Fruit fly (Drosophila melanogaster) whole organism, prepupa: ENCODE data around the gene Zwilch.

ENCODE experiments used
- CG11294 ChIP-seq: fragments of 200-800 bp; sonication (Bioruptor generic); IDR thresholded peaks from 2 replicates; pipeline ENCODE4 v1.3.6; 2022; ENCODE audit warnings: missing biosample characterization, missing genetic modification characterization
- CG11902 ChIP-seq: fragments of 200-800 bp; sonication (Bioruptor generic); optimal IDR thresholded peaks from 3 replicates; lab custom pipeline; 2016; ENCODE audit warnings: missing biosample characterization, missing genetic modification characterization
- CG15336 ChIP-seq: fragments of 200-800 bp; sonication (Bioruptor generic); IDR thresholded peaks from 2 replicates; pipeline ENCODE4 v1.3.6; 2022; ENCODE audit warnings: missing biosample characterization, missing genetic modification characterization
- CG3032 ChIP-seq: fragments of 200-800 bp; optimal IDR thresholded peaks from 2 replicates; lab custom pipeline; 2019; ENCODE audit warnings: missing biosample characterization, mild to moderate bottlenecking, missing genetic modification characterization, moderate library complexity
- CG32006 ChIP-seq: fragments of 200-800 bp; sonication (Bioruptor generic); optimal IDR thresholded peaks from 3 replicates; lab custom pipeline; 2017; ENCODE audit warnings: missing biosample characterization, mild to moderate bottlenecking, missing genetic modification characterization
- CG3919 ChIP-seq: fragments of 200-800 bp; sonication (Bioruptor generic); optimal IDR thresholded peaks from 3 replicates; lab custom pipeline; 2016; ENCODE audit warnings: missing biosample characterization, missing genetic modification characterization
- CG6163 ChIP-seq: fragments of 200-800 bp; sonication (Bioruptor generic); IDR thresholded peaks from 3 replicates; pipeline ENCODE4 v1.3.6; 2022; ENCODE audit warnings: missing biosample characterization, missing genetic modification characterization
- CG6276 ChIP-seq: fragments of 200-800 bp; sonication (Bioruptor generic); optimal IDR thresholded peaks from 2 replicates; lab custom pipeline; 2017; ENCODE audit warnings: missing biosample characterization, mild to moderate bottlenecking, missing genetic modification characterization
- CG6792 ChIP-seq: fragments of 200-800 bp; sonication (Bioruptor generic); optimal IDR thresholded peaks from 3 replicates; lab custom pipeline; 2016; ENCODE audit warnings: missing biosample characterization, missing genetic modification characterization
- CG7368 ChIP-seq: fragments of 200-800 bp; sonication (Bioruptor generic); optimal IDR thresholded peaks from 3 replicates; lab custom pipeline; 2016; ENCODE audit warnings: missing biosample characterization, missing genetic modification characterization
- CG8119 ChIP-seq: fragments of 200-800 bp; sonication (Bioruptor generic); IDR thresholded peaks from 3 replicates; pipeline ENCODE4 v1.3.6; 2022; ENCODE audit warnings: missing biosample characterization, missing genetic modification characterization
- CG8319 ChIP-seq: fragments of 200-800 bp; sonication (Bioruptor generic); optimal IDR thresholded peaks from 3 replicates; lab custom pipeline; 2016; ENCODE audit warnings: missing biosample characterization, missing genetic modification characterization
- CG8632 ChIP-seq: fragments of 200-800 bp; sonication (Bioruptor generic); optimal IDR thresholded peaks from 3 replicates; lab custom pipeline; 2016; ENCODE audit warnings: missing biosample characterization, missing genetic modification characterization
- CG9139 ChIP-seq: fragments of 200-800 bp; sonication (Bioruptor generic); optimal IDR thresholded peaks from 3 replicates; lab custom pipeline; 2017; ENCODE audit warnings: missing biosample characterization, mild to moderate bottlenecking, missing genetic modification characterization
- Eip75B ChIP-seq: fragments of 200-800 bp; sonication (Bioruptor generic); optimal IDR thresholded peaks from 3 replicates; lab custom pipeline; 2016; ENCODE audit warnings: missing biosample characterization, missing genetic modification characterization
- Eip78C ChIP-seq: fragments of 200-800 bp; sonication (Bioruptor generic); peaks from one replicate; lab custom pipeline; 2016; ENCODE audit warnings: missing biosample characterization, missing genetic modification characterization
- Eip93F ChIP-seq: fragments of 200-800 bp; sonication (Bioruptor generic); optimal IDR thresholded peaks from 2 replicates; lab custom pipeline; 2016; ENCODE audit warnings: missing biosample characterization, mild to moderate bottlenecking, missing genetic modification characterization
- Hr39 ChIP-seq: fragments of 200-800 bp; sonication (Bioruptor generic); optimal IDR thresholded peaks from 2 replicates; lab custom pipeline; 2016; ENCODE audit warnings: missing biosample characterization, missing genetic modification characterization
- Met ChIP-seq: fragments of 200-800 bp; sonication (Bioruptor generic); optimal IDR thresholded peaks from 3 replicates; lab custom pipeline; 2016; ENCODE audit warnings: missing biosample characterization, missing genetic modification characterization
- Smox ChIP-seq: fragments of 200-800 bp; sonication (Bioruptor generic); optimal IDR thresholded peaks from 3 replicates; lab custom pipeline; 2016; ENCODE audit warnings: missing biosample characterization, missing genetic modification characterization
- Sox102F ChIP-seq: fragments of 200-800 bp; sonication (Bioruptor generic); optimal IDR thresholded peaks from 2 replicates; lab custom pipeline; 2016; ENCODE audit warnings: missing biosample characterization, mild to moderate bottlenecking, missing genetic modification characterization
- Sox14 ChIP-seq: fragments of 200-800 bp; sonication (Bioruptor generic); optimal IDR thresholded peaks from 3 replicates; lab custom pipeline; 2016; ENCODE audit warnings: missing biosample characterization, missing genetic modification characterization
- eg ChIP-seq: fragments of 200-800 bp; sonication (Bioruptor generic); IDR thresholded peaks from 3 replicates; pipeline ENCODE4 v1.3.6; 2022; ENCODE audit warnings: missing biosample characterization, missing genetic modification characterization
- esn ChIP-seq: fragments of 200-800 bp; sonication (Bioruptor generic); optimal IDR thresholded peaks from 2 replicates; lab custom pipeline; 2016; ENCODE audit warnings: missing biosample characterization, mild to moderate bottlenecking, missing genetic modification characterization, moderate library complexity
- fd85E ChIP-seq: fragments of 200-800 bp; sonication (Bioruptor generic); optimal IDR thresholded peaks from 3 replicates; lab custom pipeline; 2016; ENCODE audit warnings: missing biosample characterization, missing genetic modification characterization
- fkh ChIP-seq: fragments of 200-800 bp; sonication (Bioruptor generic); optimal IDR thresholded peaks from 3 replicates; lab custom pipeline; 2017; ENCODE audit warnings: missing biosample characterization, mild to moderate bottlenecking, missing genetic modification characterization, moderate library complexity
- pdm3 ChIP-seq: fragments of 200-800 bp; sonication (Bioruptor generic); optimal IDR thresholded peaks from 3 replicates; lab custom pipeline; 2016; ENCODE audit warnings: missing biosample characterization, missing genetic modification characterization
- spab ChIP-seq: fragments of 200-800 bp; sonication (Bioruptor generic); optimal IDR thresholded peaks from 2 replicates; lab custom pipeline; 2017; ENCODE audit warnings: missing biosample characterization, mild to moderate bottlenecking, missing genetic modification characterization, missing genetic modification reagents
- svp ChIP-seq: fragments of 200-800 bp; sonication (Bioruptor generic); peaks from one replicate; lab custom pipeline; 2016; ENCODE audit warnings: missing biosample characterization, missing genetic modification characterization
- topi ChIP-seq: fragments of 200-800 bp; sonication (Bioruptor generic); optimal IDR thresholded peaks from 3 replicates; lab custom pipeline; 2016; ENCODE audit warnings: missing biosample characterization, missing genetic modification characterization

The Zwilch gene

dm6 chr3R:31193062-31193461 is 20.1 kb downstream of the Zwilch start, which contains the start of gene bnk:
bnk (plus strand) TSS chr3R:31193362.
- no peak for TF ChIP-seq Eip75B (GFP tag; lab: Kevin White, UChicago)
- no peak for TF ChIP-seq CG3919 (GFP tag; lab: Kevin White, UChicago)
- TF ChIP-seq Eip93F (GFP tag; lab: Kevin White, UChicago) = no peak
- no peak for TF ChIP-seq CG3032 (tag; lab: Kevin White, UChicago)

dm6 chr3R:31181816-31182215 is 31.4 kb downstream of the Zwilch start:
- no peak for TF ChIP-seq fkh (GFP tag; lab: Kevin White, UChicago)
- no peak for TF ChIP-seq CG11902 (GFP tag; lab: Kevin White, UChicago)
- TF ChIP-seq Eip93F (GFP tag; lab: Kevin White, UChicago) = no peak
- TF ChIP-seq Eip78C (GFP tag; lab: Kevin White, UChicago) = no peak
- no peak for TF ChIP-seq CG8319
- TF ChIP-seq CG15336 (GFP tag; lab: Robert Waterston, UW) = no peak

- TF ChIP-seq Hr39 (no peak), Eip78C (GFP tag; lab: Kevin White, UChicago) (no peak), CG6792 (GFP tag; lab: Kevin White, UChicago) (no peak), spab (no peak), fkh (GFP tag; lab: Kevin White, UChicago) (peak; percentile 78), CG6163 (GFP tag; lab: Robert Waterston, UW) (0 out of 3 replicates have a peak, but pooled peaks have one; percentile 18), Eip93F (GFP tag; lab: Kevin White, UChicago) (no peak), CG11294 (GFP tag; lab: Robert Waterston, UW) (no peak), CG8632 (no peak), eg (GFP tag; lab: Robert Waterston, UW) (peak; percentile 68; the same call in 2 of the 3 replicates), CG9139 (GFP tag; lab: Kevin White, UChicago) (no peak), pdm3 (GFP tag; lab: Kevin White, UChicago) (no peak), Sox14 (GFP tag; lab: Kevin White, UChicago) (no peak), CG8119 (GFP tag; lab: Robert Waterston, UW) (no peak), svp (GFP tag; lab: Kevin White, UChicago) (peak; percentile 42), Met (GFP tag; lab: Kevin White, UChicago) (no peak), fd85E (GFP tag; lab: Kevin White, UChicago) (no peak), CG32006 (GFP tag; lab: Kevin White, UChicago) (peak; percentile 5), CG6276 (GFP tag; lab: Kevin White, UChicago) (peak; percentile 16), esn (no peak), CG3032 (tag; lab: Kevin White, UChicago) (no peak)
Observed at dm6 chr3R:31168968-31169367, 44.2 kb downstream of the Zwilch start, which contains the start of gene stops. stops (minus strand) TSS chr3R:31169106.

dm6 chr3R:31168429-31168828 is 44.7 kb downstream of the Zwilch start:
- TF ChIP-seq CG3919 (GFP tag; lab: Kevin White, UChicago) (no peak), CG6276 (GFP tag; lab: Kevin White, UChicago) (no peak), Eip75B (GFP tag; lab: Kevin White, UChicago) (no peak), CG6163 (GFP tag; lab: Robert Waterston, UW) (no peak), CG32006 (GFP tag; lab: Kevin White, UChicago) (no peak), CG8319 (no peak), Sox102F (GFP tag; lab: Kevin White, UChicago) (no peak), topi (no peak), Sox14 (GFP tag; lab: Kevin White, UChicago) (no peak), CG7368 (no peak), Smox (GFP tag; lab: Kevin White, UChicago) (no peak), CG3032 (tag; lab: Kevin White, UChicago) (no peak), CG8632 (no peak)
